Worm (Caenorhabditis elegans) whole organism, L4 larva: ENCODE results near the gene sdz-35.

Source experiments
- ZK337.2 ChIP-seq: fragments of 200-800 bp; sonication (Bioruptor generic); IDR thresholded peaks from 2 replicates; pipeline ENCODE4 v1.3.6; 2022; ENCODE audit warnings: missing genetic modification reagents, missing genetic modification characterization, missing compliant biosample characterization
- aly-2 ChIP-seq: sonication (generic microtip); optimal IDR thresholded peaks from 2 replicates; lab custom pipeline; 2018; ENCODE audit warnings: missing biosample characterization, missing genetic modification characterization
- hlh-30 ChIP-seq: sonication (generic microtip); optimal IDR thresholded peaks from 2 replicates; lab custom pipeline; 2017; ENCODE audit warnings: antibody characterized with exemption, mild to moderate bottlenecking, missing genetic modification characterization, missing compliant biosample characterization; ENCODE audit not compliant: insufficient read depth
- lin-39 ChIP-seq: fragments of 150-350 bp; optimal IDR thresholded peaks from 2 replicates; lab custom pipeline; 2014; ENCODE audit warnings: missing biosample characterization, missing genetic modification reagents, missing genetic modification characterization
- snpc-4 ChIP-seq: fragments of 150-350 bp; optimal IDR thresholded peaks from 2 replicates; lab custom pipeline; 2014; ENCODE audit warnings: missing biosample characterization, missing genetic modification characterization
- spr-1 ChIP-seq: sonication (generic microtip); optimal IDR thresholded peaks from 2 replicates; lab custom pipeline; 2016; ENCODE audit warnings: mild to moderate bottlenecking, missing genetic modification characterization, missing compliant biosample characterization

ce11 chrII:3247556-3247955 lies 39.0 kb upstream of the sdz-35 start:
- TF ChIP-seq ZK337.2 (GFP tag; lab: Robert Waterston, UW) (no peak), lin-39 (tag; lab: Kevin White, UChicago) (no peak), spr-1 (tag; lab: Kevin White, UChicago) (no peak), aly-2 (tag; lab: Kevin White, UChicago) (no peak), snpc-4 (tag; lab: Kevin White, UChicago) (no peak), hlh-30 (tag; lab: Kevin White, UChicago) (no peak)
